Fruit fly (Drosophila melanogaster) whole organism, wandering third instar larva: Measurements from ENCODE around the gene foxo.

Source experiments
- Abd-B ChIP-seq: fragments of >200 bp; optimal IDR thresholded peaks from 2 replicates; lab custom pipeline; 2017; ENCODE audit warnings: missing biosample characterization, missing genetic modification characterization
- CG32264 ChIP-seq: fragments of 200-800 bp; sonication (Bioruptor generic); optimal IDR thresholded peaks from 2 replicates; lab custom pipeline; 2016; ENCODE audit warnings: missing biosample characterization, missing genetic modification characterization
- CG9705 ChIP-seq: fragments of 200-800 bp; sonication (Bioruptor generic); optimal IDR thresholded peaks from 2 replicates; lab custom pipeline; 2018; ENCODE audit warnings: missing biosample characterization, mild to moderate bottlenecking, missing genetic modification characterization
- CrebA ChIP-seq: fragments of 200-800 bp; sonication (Bioruptor generic); optimal IDR thresholded peaks from 2 replicates; lab custom pipeline; 2016; ENCODE audit warnings: missing biosample characterization, mild to moderate bottlenecking, missing genetic modification characterization, borderline replicate concordance
- Dfd ChIP-seq: fragments of >200 bp; optimal IDR thresholded peaks from 2 replicates; lab custom pipeline; 2017; ENCODE audit warnings: missing biosample characterization, missing genetic modification characterization
- Dif ChIP-seq: fragments of 200-275, 200-300 bp; sonication (Bioruptor generic); optimal IDR thresholded peaks from 2 replicates; lab custom pipeline; 2018; ENCODE audit warnings: missing biosample characterization, missing genetic modification characterization; ENCODE audit not compliant: partially characterized antibody
- HLH106 ChIP-seq: fragments of 200-800 bp; optimal IDR thresholded peaks from 3 replicates; lab custom pipeline; 2019; ENCODE audit warnings: missing biosample characterization, mild to moderate bottlenecking, missing genetic modification characterization, moderate library complexity
- Hnf4 ChIP-seq: fragments of 200-800 bp; sonication (Bioruptor generic); optimal IDR thresholded peaks from 2 replicates; lab custom pipeline; 2016; ENCODE audit warnings: missing biosample characterization, mild to moderate bottlenecking, missing genetic modification characterization
- Hr78 ChIP-seq: fragments of >200 bp; optimal IDR thresholded peaks from 2 replicates; lab custom pipeline; 2017; ENCODE audit warnings: missing biosample characterization, missing genetic modification characterization
- Mio ChIP-seq: sonication (Bioruptor generic); optimal IDR thresholded peaks from 2 replicates; lab custom pipeline; 2016; ENCODE audit warnings: missing biosample characterization, missing genetic modification characterization
- Myc ChIP-seq: fragments of >200 bp; optimal IDR thresholded peaks from 2 replicates; lab custom pipeline; 2017
- N ChIP-seq: fragments of >200 bp; optimal IDR thresholded peaks from 2 replicates; lab custom pipeline; 2018; ENCODE audit warnings: missing biosample characterization, missing external identifiers, missing genetic modification characterization
- OdsH ChIP-seq: fragments of 200-800 bp; sonication (Bioruptor generic); optimal IDR thresholded peaks from 2 replicates; lab custom pipeline; 2016; ENCODE audit warnings: missing biosample characterization, mild to moderate bottlenecking, missing genetic modification characterization
- Rel ChIP-seq, 2 experiments: fragments of 200-800 bp; sonication (Bioruptor generic) in 1 of 2; optimal IDR thresholded peaks; 2 replicates in 1 of 2; 3 replicates in 1 of 2; lab custom pipeline; 2016 to 2019; ENCODE audit warnings: mild to moderate bottlenecking in 2 of 2, missing biosample characterization in 2 of 2, missing genetic modification characterization in 2 of 2, moderate library complexity in 1 of 2
- Sp1 ChIP-seq: fragments of 200-800 bp; sonication (Bioruptor generic); optimal IDR thresholded peaks from 3 replicates; lab custom pipeline; 2019; ENCODE audit warnings: missing biosample characterization, mild to moderate bottlenecking, missing genetic modification characterization, moderate library complexity
- Vsx2 ChIP-seq: fragments of 200-300, 225-300 bp; sonication (Bioruptor generic); optimal IDR thresholded peaks from 2 replicates; lab custom pipeline; 2018; ENCODE audit warnings: missing biosample characterization, missing genetic modification characterization; ENCODE audit not compliant: partially characterized antibody
- br ChIP-seq: fragments of 200-800 bp; sonication (Bioruptor generic); optimal IDR thresholded peaks from 2 replicates; lab custom pipeline; 2016; ENCODE audit warnings: missing biosample characterization, missing genetic modification characterization
- brk ChIP-seq: fragments of 200-800 bp; sonication (Bioruptor generic); optimal IDR thresholded peaks from 2 replicates; lab custom pipeline; 2016; ENCODE audit warnings: missing biosample characterization, mild to moderate bottlenecking, missing genetic modification characterization
- dl ChIP-seq, 2 experiments: fragments of 175-275, 200-275 bp in 1 of 2; fragments of 200-275 bp in 1 of 2; sonication (Bioruptor generic); optimal IDR thresholded peaks; lab custom pipeline; 2018; ENCODE audit warnings: mild to moderate bottlenecking in 2 of 2, missing biosample characterization in 2 of 2, missing genetic modification characterization in 2 of 2, moderate library complexity in 2 of 2; ENCODE audit not compliant: partially characterized antibody in 2 of 2, insufficient read depth in 1 of 2
- dmrt93B ChIP-seq: fragments of 200-800 bp; sonication (Bioruptor generic); optimal IDR thresholded peaks from 2 replicates; lab custom pipeline; 2018; ENCODE audit warnings: missing biosample characterization, mild to moderate bottlenecking, missing genetic modification characterization
- dsf ChIP-seq: sonication (Bioruptor generic); optimal IDR thresholded peaks from 2 replicates; lab custom pipeline; 2016; ENCODE audit warnings: missing biosample characterization, missing genetic modification characterization, borderline replicate concordance
- ey ChIP-seq: fragments of 200-800 bp; sonication (Bioruptor generic); optimal IDR thresholded peaks from 2 replicates; lab custom pipeline; 2016; ENCODE audit warnings: missing biosample characterization, missing genetic modification characterization
- foxo ChIP-seq, 2 experiments: fragments of 200-800 bp; sonication (Bioruptor generic); optimal IDR thresholded peaks; 2 replicates in 1 of 2; 3 replicates in 1 of 2; lab custom pipeline; 2016 to 2017; ENCODE audit warnings: missing biosample characterization in 2 of 2, missing genetic modification characterization in 2 of 2
- fru ChIP-seq: fragments of 200-800 bp; sonication (Bioruptor generic); optimal IDR thresholded peaks from 3 replicates; lab custom pipeline; 2016; ENCODE audit warnings: missing biosample characterization, mild to moderate bottlenecking, missing genetic modification characterization
- h ChIP-seq: fragments of 200-800 bp; sonication (Bioruptor generic); optimal IDR thresholded peaks from 3 replicates; lab custom pipeline; 2016; ENCODE audit warnings: missing biosample characterization, mild to moderate bottlenecking, missing genetic modification characterization
- jim ChIP-seq: fragments of 175-275, 200-325 bp; sonication (Bioruptor generic); optimal IDR thresholded peaks from 2 replicates; lab custom pipeline; 2016; ENCODE audit warnings: missing biosample characterization, mild to moderate bottlenecking, missing genetic modification characterization
- lola ChIP-seq: fragments of >200 bp; optimal IDR thresholded peaks from 2 replicates; lab custom pipeline; 2017; ENCODE audit warnings: missing biosample characterization, missing genetic modification characterization
- pan ChIP-seq: fragments of >200 bp; optimal IDR thresholded peaks from 2 replicates; lab custom pipeline; 2017
- psq ChIP-seq: fragments of 200-800 bp; sonication (Bioruptor generic); optimal IDR thresholded peaks from 3 replicates; lab custom pipeline; 2017; ENCODE audit warnings: missing biosample characterization, mild to moderate bottlenecking, missing genetic modification characterization, moderate library complexity
- rgr ChIP-seq: fragments of 200-800 bp; sonication (Bioruptor generic); optimal IDR thresholded peaks from 3 replicates; lab custom pipeline; 2016; ENCODE audit warnings: missing biosample characterization, mild to moderate bottlenecking, missing genetic modification characterization
- sage ChIP-seq: fragments of 200-800 bp; sonication (Bioruptor generic); optimal IDR thresholded peaks from 2 replicates; lab custom pipeline; 2016; ENCODE audit warnings: missing biosample characterization, mild to moderate bottlenecking, missing genetic modification characterization
- tai ChIP-seq: sonication (Bioruptor generic); optimal IDR thresholded peaks from 2 replicates; lab custom pipeline; 2016; ENCODE audit warnings: missing biosample characterization, missing genetic modification characterization
- usp ChIP-seq: fragments of >200 bp; optimal IDR thresholded peaks from 2 replicates; lab custom pipeline; 2017; ENCODE audit warnings: missing biosample characterization, missing genetic modification characterization
- woc ChIP-seq: sonication (Bioruptor generic); optimal IDR thresholded peaks from 2 replicates; lab custom pipeline; 2016; ENCODE audit warnings: missing biosample characterization, mild to moderate bottlenecking, missing genetic modification characterization

Gene foxo

DNA sequence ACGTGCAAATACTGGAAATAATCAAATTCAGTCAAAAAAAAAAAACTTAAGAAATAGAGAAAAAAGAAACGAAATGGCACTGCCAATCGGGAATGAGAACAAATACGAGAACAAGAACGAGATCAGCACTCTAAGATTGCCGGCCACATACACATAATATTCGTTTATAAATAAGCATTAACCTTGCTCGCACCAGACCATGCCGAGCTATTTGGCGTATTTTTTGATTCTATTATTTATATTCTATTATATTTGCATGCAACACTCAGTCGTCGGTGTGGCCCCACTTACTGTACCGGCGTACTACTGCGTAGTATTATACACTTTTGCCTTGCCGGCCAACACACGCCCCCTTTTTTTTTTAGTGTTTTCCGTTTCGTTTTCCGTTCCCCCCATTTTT is 13.9 kb downstream of the foxo start:
- peak in 1 of 2 experiments; percentile 11 for TF ChIP-seq foxo (GFP tag; optimal IDR thresholded peaks at IDR 0.05; lab: Kevin White, UChicago)
- TF ChIP-seq Vsx2 (GFP tag; lab: Kevin White, UChicago) = no peak
- no peak for TF ChIP-seq pan
- peak; percentile 19 for TF ChIP-seq rgr (GFP tag; lab: Kevin White, UChicago)
- TF ChIP-seq OdsH (GFP tag; lab: Kevin White, UChicago) = peak; percentile 21
- TF ChIP-seq brk (GFP tag; lab: Kevin White, UChicago) = no peak
- TF ChIP-seq dmrt93B = peak; percentile 1
- TF ChIP-seq Dif (GFP tag; lab: Kevin White, UChicago) = no peak
- TF ChIP-seq dl (GFP tag; optimal IDR thresholded peaks at IDR 0.05; lab: Kevin White, UChicago; ENCODE audit: insufficient read depth in 1 of 2, partially characterized antibody in 2 of 2) = no peak
- no peak for TF ChIP-seq Hr78
- TF ChIP-seq CG32264 = no peak
- TF ChIP-seq CG9705 (GFP tag; lab: Kevin White, UChicago) = no peak
- no peak for TF ChIP-seq ey (GFP tag; lab: Kevin White, UChicago)

DNA sequence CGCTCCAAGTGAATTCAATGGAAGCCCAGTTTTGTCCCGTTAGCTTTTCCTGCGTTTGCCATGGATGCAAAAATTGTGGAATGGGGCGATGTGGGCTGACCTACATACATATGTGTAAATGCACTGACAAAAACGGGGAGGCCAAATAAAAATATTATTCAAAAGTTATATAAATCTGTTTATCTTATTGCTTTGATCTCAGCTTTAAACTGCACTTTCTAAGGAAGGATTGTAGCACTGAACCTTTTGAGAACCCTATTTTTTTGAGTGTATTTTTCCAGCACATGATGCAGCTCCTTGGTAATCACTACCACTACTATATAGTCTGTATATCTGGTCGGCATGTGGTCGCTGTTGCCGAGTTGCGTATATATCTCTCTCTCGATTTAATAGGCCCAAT is 20.3 kb downstream of the foxo start:
- TF ChIP-seq jim (GFP tag; lab: Kevin White, UChicago) (no peak), fru (GFP tag; lab: Kevin White, UChicago) (peak; percentile 39), psq (peak; percentile 1), OdsH (GFP tag; lab: Kevin White, UChicago) (no peak), Vsx2 (GFP tag; lab: Kevin White, UChicago) (no peak), CG9705 (GFP tag; lab: Kevin White, UChicago) (no peak), Hr78 (no peak), h (GFP tag; lab: Kevin White, UChicago) (peak; percentile 28), woc (GFP tag; lab: Kevin White, UChicago) (no peak), dsf (no peak), tai (GFP tag; lab: Kevin White, UChicago) (no peak), Abd-B (no peak), Dfd (no peak), br (no peak), foxo (GFP tag; optimal IDR thresholded peaks at IDR 0.05; lab: Kevin White, UChicago) (peak in 1 of 2 experiments; percentile 21), HLH106 (tag; lab: Kevin White, UChicago) (peak; percentile 18), ey (GFP tag; lab: Kevin White, UChicago) (no peak), Myc (lab: Kevin White, UChicago) (no peak), Mio (GFP tag; lab: Kevin White, UChicago) (no peak), lola (GFP tag; lab: Kevin White, UChicago) (no peak), CrebA (GFP tag; lab: Kevin White, UChicago) (no peak), sage (no peak)

DNA sequence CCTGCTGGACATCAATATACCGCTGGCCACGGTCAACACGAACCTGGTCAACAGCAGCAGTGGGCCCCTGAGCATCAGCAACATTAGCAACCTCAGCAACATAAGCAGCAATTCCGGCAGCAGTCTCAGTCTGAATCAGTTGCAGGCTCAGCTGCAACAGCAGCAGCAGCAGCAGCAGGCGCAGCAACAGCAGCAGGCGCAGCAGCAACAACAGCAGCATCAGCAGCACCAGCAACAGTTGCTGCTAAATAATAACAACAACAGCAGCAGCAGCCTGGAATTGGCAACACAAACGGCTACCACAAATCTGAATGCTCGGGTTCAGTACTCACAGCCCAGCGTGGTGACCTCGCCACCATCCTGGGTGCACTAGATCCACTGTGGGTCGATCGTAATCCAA is 24.8 kb downstream of the foxo start:
- TF ChIP-seq Hnf4 (GFP tag; lab: Kevin White, UChicago) = no peak
- TF ChIP-seq Dfd = peak; percentile 78

DNA sequence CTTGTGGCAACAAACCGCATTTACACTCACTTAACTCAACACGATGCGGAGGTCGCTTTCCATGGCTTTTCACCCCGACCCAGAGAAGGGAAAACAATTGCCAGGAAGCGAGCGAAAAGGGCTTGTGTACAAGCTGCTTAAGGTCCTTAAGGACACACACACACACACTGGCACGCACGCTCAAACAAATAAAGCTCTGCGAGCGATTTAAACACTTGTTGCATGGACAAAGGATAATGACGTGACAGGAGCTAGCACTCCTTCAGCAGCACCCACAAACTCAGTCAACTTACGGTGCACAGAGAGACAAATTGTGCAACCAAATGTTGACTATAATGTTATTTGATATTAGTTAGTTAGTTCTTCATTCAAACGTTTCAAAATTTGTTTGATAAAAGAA is 28.8 kb downstream of the foxo start:
- no peak for TF ChIP-seq usp (GFP tag; lab: Kevin White, UChicago)

DNA sequence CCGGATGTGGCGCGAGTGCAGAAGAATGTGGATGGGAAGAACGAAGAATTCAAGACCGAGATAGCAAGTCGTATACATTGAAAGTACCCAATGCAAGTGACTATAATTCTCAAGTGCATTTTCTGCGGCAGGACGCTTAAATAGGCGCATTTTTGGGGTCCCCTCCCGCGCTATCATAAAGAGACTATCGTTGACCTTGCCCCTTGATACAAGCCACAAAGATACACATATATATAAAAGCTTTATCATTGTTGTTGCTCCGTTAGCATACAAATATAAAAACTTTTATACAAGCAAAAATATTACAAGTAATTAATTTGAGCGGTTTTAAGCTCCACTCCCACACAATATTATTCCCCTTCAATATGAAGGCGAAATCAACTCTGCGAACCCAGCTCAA is 31.4 kb downstream of the foxo start:
- TF ChIP-seq CG32264 = no peak
- no peak for TF ChIP-seq N (GFP tag; lab: Kevin White, UChicago)
- TF ChIP-seq Rel (GFP tag; optimal IDR thresholded peaks at IDR 0.05; lab: Kevin White, UChicago) = no peak
- TF ChIP-seq Rel (tag; optimal IDR thresholded peaks at IDR 0.05; lab: Kevin White, UChicago) = peak; percentile 31
- TF ChIP-seq Sp1 (GFP tag; lab: Kevin White, UChicago) = no peak
- TF ChIP-seq CrebA (GFP tag; lab: Kevin White, UChicago) = no peak
- no peak for TF ChIP-seq tai (GFP tag; lab: Kevin White, UChicago)
- TF ChIP-seq, all 38 proteins: peak for 1
